Fruit fly (Drosophila melanogaster): ENCODE measurements around the gene CG32987.

CG32987 gene

DNA sequence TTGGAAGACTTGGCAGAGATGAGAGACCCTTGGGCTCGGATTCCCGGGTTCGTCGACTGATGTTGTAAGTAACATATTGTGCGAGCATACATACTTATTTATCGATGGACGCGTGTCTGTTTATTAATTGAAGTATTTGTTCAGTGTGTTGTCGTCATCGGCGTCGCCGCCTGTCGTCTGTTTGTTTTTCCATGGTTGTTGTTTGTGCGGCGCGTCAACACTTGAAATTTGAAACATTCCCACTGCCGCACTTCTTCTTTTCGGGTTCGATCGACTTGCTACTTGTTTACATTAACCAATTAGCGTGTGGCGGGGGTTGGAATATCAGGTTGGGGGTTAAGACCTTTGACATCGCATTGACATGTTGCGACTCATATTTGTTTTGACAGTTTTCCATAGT lies 11.4 kb upstream of the CG32987 start (continued):
- TF ChIP-seq inv (GFP tag; IDR thresholded peaks at IDR 0.05; ENCODE audit: partially characterized antibody): no peak
- peak; percentile 70 for TF ChIP-seq CG10431 (GFP tag; optimal IDR thresholded peaks at IDR 0.05)
- peak; percentile 67 for TF ChIP-seq onecut (GFP tag; IDR thresholded peaks at IDR 0.05)
- peak; percentile 4 for TF ChIP-seq pb (GFP tag; optimal IDR thresholded peaks at IDR 0.05)
- TF ChIP-seq ERR (GFP tag; optimal IDR thresholded peaks at IDR 0.05): no peak
- TF ChIP-seq vvl (GFP tag; IDR thresholded peaks at IDR 0.05): peak; percentile 27; the same call in 1 of the 2 replicates
- TF ChIP-seq chm (GFP tag; IDR thresholded peaks at IDR 0.05): peak; percentile 86
- TF ChIP-seq Scr (GFP tag; IDR thresholded peaks at IDR 0.05; ENCODE audit: partially characterized antibody): no peak
- peak; percentile 38 for TF ChIP-seq Fer1 (GFP tag; optimal IDR thresholded peaks at IDR 0.05)
- no peak for TF ChIP-seq CG34224 (GFP tag; IDR thresholded peaks at IDR 0.05; ENCODE audit: partially characterized antibody)
- TF ChIP-seq ATbp (GFP tag; optimal IDR thresholded peaks at IDR 0.05): peak; percentile 84
- TF ChIP-seq B-H2 (GFP tag; optimal IDR thresholded peaks at IDR 0.05): no peak
- peak; percentile 49; the same call in 2 of the 3 replicates for TF ChIP-seq croc (GFP tag; conservative IDR thresholded peaks at IDR 0.05)
- no peak for TF ChIP-seq Xbp1 (GFP tag; optimal IDR thresholded peaks at IDR 0.05)
- TF ChIP-seq Hr39 (optimal IDR thresholded peaks at IDR 0.05): no peak
- no peak for TF ChIP-seq sob (GFP tag; IDR thresholded peaks at IDR 0.05)
- peak; percentile 87 for TF ChIP-seq CG2202 (tag; optimal IDR thresholded peaks at IDR 0.05)
- TF ChIP-seq gfzf (GFP tag; optimal IDR thresholded peaks at IDR 0.05): no peak
- TF ChIP-seq CG10147 (GFP tag; optimal IDR thresholded peaks at IDR 0.05): no peak
- no peak for TF ChIP-seq GATAe (GFP tag; conservative IDR thresholded peaks at IDR 0.05)
- no peak for TF ChIP-seq CG1024 (GFP tag; IDR thresholded peaks at IDR 0.05)
- no peak for TF ChIP-seq CG16815 (GFP tag; optimal IDR thresholded peaks at IDR 0.05)
- no peak for TF ChIP-seq h (optimal IDR thresholded peaks at IDR 0.05)
- peak; percentile 73 for TF ChIP-seq CrebB (tag; optimal IDR thresholded peaks at IDR 0.05)
- peak; percentile 84 for TF ChIP-seq otp (GFP tag; IDR thresholded peaks at IDR 0.05)
- no peak for TF ChIP-seq Drgx (GFP tag; IDR thresholded peaks at IDR 0.05)
- TF ChIP-seq NfI (GFP tag; optimal IDR thresholded peaks at IDR 0.05): no peak
- peak; percentile 43 for TF ChIP-seq CG4820 (GFP tag; optimal IDR thresholded peaks at IDR 0.05)
- peak; percentile 90 for TF ChIP-seq twi (tag; optimal IDR thresholded peaks at IDR 0.05)
- TF ChIP-seq CG8478 (optimal IDR thresholded peaks at IDR 0.05): no peak
- peak; percentile 12 for TF ChIP-seq Hand (GFP tag; optimal IDR thresholded peaks at IDR 0.05)
- no peak for TF ChIP-seq dan (GFP tag; IDR thresholded peaks at IDR 0.05)
- peak; percentile 66 for TF ChIP-seq salm (tag; optimal IDR thresholded peaks at IDR 0.05)
- peak; percentile 63 for TF ChIP-seq Mes4 (GFP tag; optimal IDR thresholded peaks at IDR 0.05)
- TF ChIP-seq eve (GFP tag; optimal IDR thresholded peaks at IDR 0.05): no peak
- TF ChIP-seq CG10321 (GFP tag; IDR thresholded peaks at IDR 0.05): no peak
- TF ChIP-seq Opbp (GFP tag; IDR thresholded peaks at IDR 0.05; ENCODE audit: partially characterized antibody): no peak
- no peak for TF ChIP-seq Sry-δ (GFP tag; optimal IDR thresholded peaks at IDR 0.05)
- TF ChIP-seq Camta (GFP tag; optimal IDR thresholded peaks at IDR 0.05): peak; percentile 40
- TF ChIP-seq pan (optimal IDR thresholded peaks at IDR 0.05): no peak
- TF ChIP-seq pan (GFP tag; optimal IDR thresholded peaks at IDR 0.05 in 1 of 2, IDR thresholded peaks at IDR 0.05 in 1 of 2): peak in 1 of 2 experiments; percentile 9
- TF ChIP-seq kay (GFP tag; optimal IDR thresholded peaks at IDR 0.05): no peak
- TF ChIP-seq nerfin-2 (GFP tag; IDR thresholded peaks at IDR 0.05; ENCODE audit: partially characterized antibody): no peak
- no peak for TF ChIP-seq CG12942 (GFP tag; optimal IDR thresholded peaks at IDR 0.05)
- TF ChIP-seq Dip2 (GFP tag; IDR thresholded peaks at IDR 0.05): no peak
- TF ChIP-seq eyg (GFP tag; optimal IDR thresholded peaks at IDR 0.05): no peak
- no peak for TF ChIP-seq jigr1 (GFP tag; IDR thresholded peaks at IDR 0.05)
- TF ChIP-seq gem (tag; optimal IDR thresholded peaks at IDR 0.05): peak; percentile 56
- no peak for TF ChIP-seq fd96Cb (tag; optimal IDR thresholded peaks at IDR 0.05)
- TF ChIP-seq Jarid2 (GFP tag; optimal IDR thresholded peaks at IDR 0.05): peak; percentile 62
- TF ChIP-seq CG9817 (tag; optimal IDR thresholded peaks at IDR 0.05): no peak
- no peak for TF ChIP-seq sisA (GFP tag; IDR thresholded peaks at IDR 0.05)
- peak; percentile 64 for TF ChIP-seq NC2β (GFP tag; optimal IDR thresholded peaks at IDR 0.05)

Data from whole organism, embryonic.